Fruit fly (Drosophila melanogaster) whole organism: ENCODE measurements around the gene CG33770.

Experiments
- CG8478 ChIP-seq: fragments of >200 bp; optimal IDR thresholded peaks from 2 replicates; lab custom pipeline; 2018; ENCODE audit warnings: inconsistent platforms
- Dll ChIP-seq: fragments of >200 bp; optimal IDR thresholded peaks from 2 replicates; lab custom pipeline; 2017
- EcR ChIP-seq, 2 experiments: fragments of >200 bp; optimal IDR thresholded peaks; 2 replicates each; lab custom pipeline; 2017; ENCODE audit warnings: missing biosample characterization in 2 of 2, missing genetic modification characterization in 2 of 2, missing genetic modification reagents in 2 of 2
- pan ChIP-seq: fragments of >200 bp; optimal IDR thresholded peaks from 2 replicates; lab custom pipeline; 2017
- psq ChIP-seq: fragments of >200 bp; optimal IDR thresholded peaks from 2 replicates; lab custom pipeline; 2017
- usp ChIP-seq: fragments of >200 bp; optimal IDR thresholded peaks from 2 replicates; lab custom pipeline; 2017; ENCODE audit warnings: missing biosample characterization, missing genetic modification characterization, mixed read lengths

DNA sequence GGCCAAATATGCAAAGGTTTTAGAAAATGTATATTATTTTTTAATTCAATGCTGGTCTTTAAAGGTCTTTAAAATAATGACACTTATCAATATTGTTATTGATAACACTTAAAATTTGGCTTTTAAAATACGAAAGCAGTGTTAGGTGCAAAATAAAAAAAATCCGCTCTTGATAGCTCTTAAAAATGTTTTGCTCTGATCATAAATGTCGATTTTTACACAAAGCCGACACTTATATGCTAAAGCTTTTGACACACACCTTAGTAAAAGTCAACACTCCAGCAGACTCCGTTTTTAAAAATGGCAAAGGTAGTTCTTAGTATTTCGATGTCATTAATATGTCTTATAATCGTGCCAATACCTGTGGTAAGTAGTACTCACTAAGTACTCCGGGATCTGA is 3.1 kb upstream of the CG33770 start, which contains the start of gene CG33766:
- TF ChIP-seq CG8478 (no peak), pan (lab: Kevin White, UChicago) (no peak), psq (lab: Kevin White, UChicago) (no peak), EcR (GFP tag; optimal IDR thresholded peaks at IDR 0.05; lab: Kevin White, UChicago) (no peak), usp (GFP tag; lab: Kevin White, UChicago) (no peak), Dll (lab: Kevin White, UChicago) (no peak)
